Worm (Caenorhabditis elegans) whole organism, early embryonic: ENCODE measurements around the gene F28B12.6.

Experiments used
- B0310.2 ChIP-seq: sonication (generic microtip); optimal IDR thresholded peaks from 2 replicates; lab custom pipeline; 2016; ENCODE audit warnings: mild to moderate bottlenecking, missing genetic modification characterization, missing compliant biosample characterization
- aly-1 ChIP-seq: sonication (generic microtip); optimal IDR thresholded peaks from 2 replicates; lab custom pipeline; 2016; ENCODE audit warnings: missing genetic modification characterization, missing compliant biosample characterization
- ama-1 ChIP-seq: fragments of 150-350 bp; optimal IDR thresholded peaks from 2 replicates; lab custom pipeline; 2014
- ets-7 ChIP-seq: sonication (generic microtip); optimal IDR thresholded peaks from 2 replicates; lab custom pipeline; 2016; ENCODE audit warnings: missing genotype, missing genetic modification characterization, missing compliant biosample characterization
- scrt-1 ChIP-seq: fragments of 200-800 bp; sonication (Bioruptor generic); IDR thresholded peaks from 2 replicates; pipeline ENCODE4 v1.3.6; 2022; ENCODE audit warnings: missing genetic modification characterization, missing compliant biosample characterization
- tra-4 ChIP-seq: sonication (generic microtip); optimal IDR thresholded peaks from 2 replicates; lab custom pipeline; 2017; ENCODE audit warnings: missing genetic modification characterization, missing compliant biosample characterization

DNA sequence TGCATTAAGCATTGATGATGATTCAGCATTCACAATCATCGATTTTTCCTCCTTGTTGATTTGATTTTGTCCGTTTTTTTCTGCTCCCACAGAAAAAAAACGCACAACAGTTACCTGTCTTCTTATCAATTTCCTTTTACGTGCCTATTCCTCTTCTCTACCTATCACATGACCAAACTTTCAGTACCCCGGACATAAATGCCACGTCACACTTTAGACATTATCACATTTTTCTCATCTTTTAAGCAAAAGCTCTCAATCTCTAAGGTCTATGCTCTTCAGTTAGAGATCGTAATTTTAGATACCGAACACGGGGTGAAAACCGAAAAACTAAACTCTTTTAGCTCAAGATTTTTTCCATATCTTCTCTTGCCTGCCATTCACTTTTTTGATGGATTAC lies 4.7 kb upstream of the F28B12.6 start:
- TF ChIP-seq aly-1 (no peak), ama-1 (lab: Kevin White, UChicago) (no peak), B0310.2 (tag; lab: Kevin White, UChicago) (no peak), ets-7 (no peak), tra-4 (tag; lab: Kevin White, UChicago) (no peak), scrt-1 (GFP tag; lab: Robert Waterston, UW) (no peak)
